Worm (Caenorhabditis elegans): ENCODE data around the gene Y39G8B.7.

- no peak for TF ChIP-seq efl-3 (GFP tag; optimal IDR thresholded peaks at IDR 0.05)
- TF ChIP-seq unc-98 (GFP tag; IDR thresholded peaks at IDR 0.05): no peak
- no peak for TF ChIP-seq lin-15B (tag; optimal IDR thresholded peaks at IDR 0.05)
- no peak for TF ChIP-seq fkh-8 (tag; optimal IDR thresholded peaks at IDR 0.05)
- TF ChIP-seq mep-1 (tag; optimal IDR thresholded peaks at IDR 0.05): no peak
- no peak for TF ChIP-seq unc-62 (GFP tag; optimal IDR thresholded peaks at IDR 0.05)
- no peak for TF ChIP-seq egl-13 (tag; optimal IDR thresholded peaks at IDR 0.05)
- no peak for TF ChIP-seq mdl-1 (tag; optimal IDR thresholded peaks at IDR 0.05)
- TF ChIP-seq skn-1 (tag; optimal IDR thresholded peaks at IDR 0.05): no peak
- no peak for TF ChIP-seq snpc-4 (tag; optimal IDR thresholded peaks at IDR 0.05)
- no peak for TF ChIP-seq mef-2 (tag; optimal IDR thresholded peaks at IDR 0.05)
These were observed 16.0 kb upstream of the Y39G8B.7 start, which contains the start of gene F01D5.8 for ce11 chrII:14010656-14011376.

Data from whole organism, L1 larva.